Worm (Caenorhabditis elegans) whole organism, L1 larva: ENCODE measurements around the gene fbxb-22.

Experiments used
- C34B4.2 ChIP-seq: sonication (generic microtip); optimal IDR thresholded peaks from 2 replicates; lab custom pipeline; 2017; ENCODE audit warnings: mild to moderate bottlenecking, missing genetic modification characterization, missing compliant biosample characterization
- F16B12.6 ChIP-seq: fragments of 150-350 bp; optimal IDR thresholded peaks from 2 replicates; lab custom pipeline; 2014; ENCODE audit warnings: missing biosample characterization, missing genetic modification characterization
- Y116A8C.19 ChIP-seq: sonication (generic microtip); optimal IDR thresholded peaks from 2 replicates; lab custom pipeline; 2016; ENCODE audit warnings: missing compliant biosample characterization, missing genetic modification characterization, borderline replicate concordance
- alr-1 ChIP-seq: fragments of 200-800 bp; sonication (Bioruptor generic); optimal IDR thresholded peaks from 2 replicates; lab custom pipeline; 2018; ENCODE audit warnings: borderline replicate concordance, mild to moderate bottlenecking, missing genetic modification characterization, missing compliant biosample characterization
- aly-2 ChIP-seq: fragments of 150-350 bp; optimal IDR thresholded peaks from 2 replicates; lab custom pipeline; 2014; ENCODE audit warnings: missing biosample characterization, missing genetic modification characterization
- ceh-90 ChIP-seq: sonication (generic microtip); optimal IDR thresholded peaks from 2 replicates; lab custom pipeline; 2016; ENCODE audit warnings: missing genetic modification characterization, missing compliant biosample characterization
- ces-1 ChIP-seq: fragments of 150-350 bp; optimal IDR thresholded peaks from 2 replicates; lab custom pipeline; 2014; ENCODE audit warnings: missing biosample characterization, missing genetic modification reagents, missing genetic modification characterization
- efl-1 ChIP-seq, 4 experiments: fragments of 150-350 bp; optimal IDR thresholded peaks in 3 of 4; peaks in 1 of 4; 1 replicate in 1 of 4; 2 replicates in 3 of 4; lab custom pipeline; 2014; ENCODE audit warnings: missing biosample characterization in 2 of 4, missing genetic modification characterization in 2 of 4, missing genetic modification reagents in 2 of 4
- egl-13 ChIP-seq: sonication (generic microtip); optimal IDR thresholded peaks from 2 replicates; lab custom pipeline; 2016; ENCODE audit warnings: missing genotype, missing genetic modification reagents, missing genetic modification characterization, missing compliant biosample characterization
- elt-2 ChIP-seq: sonication (generic microtip); optimal IDR thresholded peaks from 2 replicates; lab custom pipeline; 2016; ENCODE audit warnings: missing genetic modification characterization, mild to moderate bottlenecking, inconsistent platforms, missing compliant biosample characterization, missing genetic modification reagents
- elt-3 ChIP-seq, 6 experiments: fragments of 150-350 bp in 1 of 6; sonication (generic microtip); optimal IDR thresholded peaks; 2 replicates each; lab custom pipeline; 2017 to 2018; ENCODE audit warnings: missing biosample characterization in 6 of 6, missing genetic modification characterization in 6 of 6, inconsistent platforms in 1 of 6
- fkh-8 ChIP-seq: sonication (generic microtip); optimal IDR thresholded peaks from 2 replicates; lab custom pipeline; 2016; ENCODE audit warnings: mild to moderate bottlenecking, missing genetic modification characterization, missing compliant biosample characterization
- hlh-17 ChIP-seq: fragments of 200-800 bp; sonication (Bioruptor generic); optimal IDR thresholded peaks from 2 replicates; lab custom pipeline; 2018; ENCODE audit warnings: missing genetic modification characterization, mild to moderate bottlenecking, missing compliant biosample characterization, moderate library complexity, borderline replicate concordance
- hlh-4 ChIP-seq: sonication (generic microtip); optimal IDR thresholded peaks from 2 replicates; lab custom pipeline; 2016; ENCODE audit warnings: mild to moderate bottlenecking, missing genetic modification characterization, missing compliant biosample characterization
- irx-1 ChIP-seq: sonication (generic microtip); optimal IDR thresholded peaks from 2 replicates; lab custom pipeline; 2016; ENCODE audit warnings: missing genetic modification characterization, missing compliant biosample characterization
- isw-1 ChIP-seq: fragments of 200-800 bp; sonication (Bioruptor generic); IDR thresholded peaks from 2 replicates; pipeline ENCODE4 v1.3.6; 2022; ENCODE audit warnings: missing genetic modification characterization, missing compliant biosample characterization
- jun-1 ChIP-seq: fragments of 150-350 bp; optimal IDR thresholded peaks from 2 replicates; lab custom pipeline; 2014; ENCODE audit warnings: missing biosample characterization, missing genetic modification reagents, missing genetic modification characterization
- lin-14 ChIP-seq: fragments of 200-800 bp; sonication (Bioruptor generic); optimal IDR thresholded peaks from 2 replicates; lab custom pipeline; 2018; ENCODE audit warnings: mild to moderate bottlenecking, missing genetic modification characterization, moderate library complexity, missing compliant biosample characterization
- mdl-1 ChIP-seq, 2 experiments: fragments of 150-350 bp; optimal IDR thresholded peaks; 2 replicates each; lab custom pipeline; 2014 to 2017; ENCODE audit warnings: missing biosample characterization in 2 of 2, missing genetic modification characterization in 2 of 2, inconsistent platforms in 1 of 2
- mef-2 ChIP-seq: fragments of 150-350 bp; optimal IDR thresholded peaks from 2 replicates; lab custom pipeline; 2014; ENCODE audit warnings: missing biosample characterization, missing genetic modification characterization
- nhr-11 ChIP-seq: fragments of 150-350 bp; optimal IDR thresholded peaks from 2 replicates; lab custom pipeline; 2014; ENCODE audit warnings: missing biosample characterization, missing genetic modification characterization
- nhr-237 ChIP-seq: fragments of 150-350 bp; optimal IDR thresholded peaks from 2 replicates; lab custom pipeline; 2014; ENCODE audit warnings: missing biosample characterization, missing genetic modification characterization
- nhr-28 ChIP-seq: fragments of 150-350 bp; optimal IDR thresholded peaks from 2 replicates; lab custom pipeline; 2014; ENCODE audit warnings: missing biosample characterization, missing genetic modification characterization
- nhr-71 ChIP-seq: sonication (generic microtip); optimal IDR thresholded peaks from 2 replicates; lab custom pipeline; 2016; ENCODE audit warnings: mild to moderate bottlenecking, missing genetic modification characterization, moderate library complexity, missing compliant biosample characterization
- nhr-77 ChIP-seq: fragments of 150-350 bp; optimal IDR thresholded peaks from 2 replicates; lab custom pipeline; 2014; ENCODE audit warnings: missing biosample characterization, missing genetic modification characterization
- nhr-85 ChIP-seq: sonication (generic microtip); peaks from one replicate; lab custom pipeline; 2016; ENCODE audit warnings: missing genetic modification characterization, inconsistent platforms, missing compliant biosample characterization
- pag-3 ChIP-seq: sonication (generic microtip); optimal IDR thresholded peaks from 2 replicates; lab custom pipeline; 2017; ENCODE audit warnings: missing genetic modification characterization, mild to moderate bottlenecking, missing compliant biosample characterization, antibody characterized with exemption, borderline replicate concordance; ENCODE audit not compliant: insufficient read depth
- pqm-1 ChIP-seq: sonication (generic microtip); optimal IDR thresholded peaks from 3 replicates; lab custom pipeline; 2017; ENCODE audit warnings: missing biosample characterization, missing genetic modification characterization
- rnt-1 ChIP-seq: sonication (generic microtip); optimal IDR thresholded peaks from 2 replicates; lab custom pipeline; 2016; ENCODE audit warnings: mild to moderate bottlenecking, missing genetic modification characterization, moderate library complexity, missing compliant biosample characterization
- skn-1 ChIP-seq: fragments of 150-350 bp; optimal IDR thresholded peaks from 2 replicates; lab custom pipeline; 2014; ENCODE audit warnings: missing biosample characterization, missing genetic modification characterization
- snpc-4 ChIP-seq: fragments of 150-350 bp; optimal IDR thresholded peaks from 2 replicates; lab custom pipeline; 2014; ENCODE audit warnings: missing biosample characterization, missing genetic modification characterization
- snu-23 ChIP-seq: sonication (generic microtip); optimal IDR thresholded peaks from 2 replicates; lab custom pipeline; 2016; ENCODE audit warnings: missing genetic modification characterization, missing compliant biosample characterization
- sup-37 ChIP-seq: fragments of 200-800 bp; sonication (Bioruptor generic); optimal IDR thresholded peaks from 2 replicates; lab custom pipeline; 2018; ENCODE audit warnings: mild to moderate bottlenecking, missing genetic modification characterization, missing compliant biosample characterization
- tbx-2 ChIP-seq: sonication (generic microtip); optimal IDR thresholded peaks from 2 replicates; lab custom pipeline; 2016; ENCODE audit warnings: missing genetic modification characterization, missing compliant biosample characterization
- xbp-1 ChIP-seq: sonication (generic microtip); optimal IDR thresholded peaks from 2 replicates; lab custom pipeline; 2016; ENCODE audit warnings: missing genetic modification characterization, missing compliant biosample characterization
- ztf-4 ChIP-seq: fragments of 150-350 bp; optimal IDR thresholded peaks from 2 replicates; lab custom pipeline; 2014; ENCODE audit warnings: missing biosample characterization, missing genetic modification characterization

Gene fbxb-22

ce11 chrIII:11896652-11897051 is 13.1 kb upstream of the fbxb-22 start:
- TF ChIP-seq Y116A8C.19 (tag; lab: Kevin White, UChicago) (no peak), nhr-85 (peak; percentile 46)

ce11 chrIII:11895504-11895903 is 11.9 kb upstream of the fbxb-22 start:
- TF ChIP-seq sup-37 (GFP tag; lab: Kevin White, UChicago) = no peak
- no peak for TF ChIP-seq efl-1 (optimal IDR thresholded peaks at IDR 0.05; lab: Kevin White, UChicago)
- TF ChIP-seq efl-1 (GFP tag; optimal IDR thresholded peaks at IDR 0.05 in 1 of 2; lab: Kevin White, UChicago) = peak in 1 of 2 experiments; percentile 31
- no peak for TF ChIP-seq ztf-4
- no peak for TF ChIP-seq rnt-1
- TF ChIP-seq, all 84 proteins: peak for 1

ce11 chrIII:11892939-11893338 is 9.4 kb upstream of the fbxb-22 start, which contains the start of gene Y56A3A.41:
TSS of gene Y56A3A.41 (minus strand) at chrIII:11893039.
- TF ChIP-seq aly-2 (tag; lab: Kevin White, UChicago) (no peak), elt-3 (tag; optimal IDR thresholded peaks at IDR 0.05; lab: Kevin White, UChicago) (no peak), pag-3 (tag; lab: Kevin White, UChicago) (no peak), sup-37 (GFP tag; lab: Kevin White, UChicago) (no peak), mdl-1 (tag; optimal IDR thresholded peaks at IDR 0.05; lab: Kevin White, UChicago) (no peak), lin-14 (GFP tag; lab: Kevin White, UChicago) (no peak), nhr-11 (tag; lab: Kevin White, UChicago) (no peak), nhr-237 (tag; lab: Kevin White, UChicago) (no peak), mef-2 (tag; lab: Kevin White, UChicago) (no peak), skn-1 (no peak), isw-1 (GFP tag; lab: Robert Waterston, UW) (no peak), jun-1 (no peak), elt-2 (tag; lab: Kevin White, UChicago) (no peak), tbx-2 (no peak), fkh-8 (tag; lab: Kevin White, UChicago) (no peak), ces-1 (no peak), nhr-71 (tag; lab: Kevin White, UChicago) (no peak), C34B4.2 (tag; lab: Kevin White, UChicago) (no peak), hlh-17 (no peak)

ce11 chrIII:11891335-11891734 is 7.8 kb upstream of the fbxb-22 start, which contains the start of gene faah-5:
TSS of gene faah-5 (minus strand) at chrIII:11891435.
- TF ChIP-seq tbx-2 (no peak), Y116A8C.19 (tag; lab: Kevin White, UChicago) (no peak), hlh-17 (no peak), pqm-1 (tag; lab: Kevin White, UChicago) (no peak), hlh-4 (tag; lab: Kevin White, UChicago) (no peak), F16B12.6 (tag; lab: Kevin White, UChicago) (no peak), xbp-1 (tag; lab: Kevin White, UChicago) (no peak), alr-1 (tag; lab: Kevin White, UChicago) (no peak), ceh-90 (tag; lab: Kevin White, UChicago) (no peak), irx-1 (tag; lab: Kevin White, UChicago) (no peak), snu-23 (GFP tag; lab: Kevin White, UChicago) (no peak), nhr-77 (no peak), snpc-4 (tag; lab: Kevin White, UChicago) (no peak), egl-13 (no peak)
- TF ChIP-seq, all 84 proteins: peak for 0

ce11 chrIII:11881549-11881948 is 2.0 kb downstream of the fbxb-22 start:
- TF ChIP-seq elt-2 (tag; lab: Kevin White, UChicago) = peak; percentile 24
- no peak for TF ChIP-seq nhr-28 (tag; lab: Kevin White, UChicago)
- TF ChIP-seq, all 84 proteins: peak for 1
